Worm (Caenorhabditis elegans): ENCODE results near the gene VF13D12L.3.

The VF13D12L.3 gene

ce11 chrII:11705787-11706186 lies at the start of gene VF13D12L.3:
VF13D12L.3 (plus strand) TSS chrII:11706009.
- TF ChIP-seq B0336.3 (GFP tag; IDR thresholded peaks at IDR 0.05) (no peak), nfya-1 (tag; optimal IDR thresholded peaks at IDR 0.05; ENCODE audit: borderline replicate concordance, insufficient read depth) (no peak), nhr-90 (tag; optimal IDR thresholded peaks at IDR 0.05) (no peak), hsf-1 (GFP tag; IDR thresholded peaks at IDR 0.05) (0 out of 2 replicates have a peak, but pooled peaks have one; percentile 10), nhr-179 (tag; optimal IDR thresholded peaks at IDR 0.05) (no peak), nhr-80 (tag; optimal IDR thresholded peaks at IDR 0.05) (peak; percentile 60), attf-3 (GFP tag; conservative IDR thresholded peaks at IDR 0.05) (no peak), him-1 (tag; optimal IDR thresholded peaks at IDR 0.05) (no peak), pha-4 (tag; optimal IDR thresholded peaks at IDR 0.05) (no peak), mes-4 (tag; optimal IDR thresholded peaks at IDR 0.05) (no peak), B0035.1 (tag; optimal IDR thresholded peaks at IDR 0.05) (no peak), egrh-3 (GFP tag; IDR thresholded peaks at IDR 0.05) (no peak), ztf-6 (GFP tag; IDR thresholded peaks at IDR 0.05) (no peak)

DNA sequence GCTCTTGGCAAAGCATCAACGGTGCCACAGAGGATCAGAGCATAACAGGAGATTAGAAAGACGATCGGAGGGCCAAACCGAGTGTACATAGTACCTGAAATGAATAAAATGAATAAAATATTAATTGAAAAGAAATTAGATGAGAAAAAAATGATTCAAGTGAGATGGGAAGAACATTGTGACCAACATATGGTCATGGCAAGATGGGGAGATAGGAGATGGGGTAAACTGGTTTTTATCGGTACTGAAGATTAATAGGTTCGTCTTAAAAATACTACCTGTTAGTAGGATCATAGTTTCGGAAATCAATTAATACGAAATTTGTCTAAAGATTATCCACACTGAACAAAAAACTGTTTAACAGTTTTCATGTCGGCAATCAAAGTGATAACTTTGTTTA lies 48.7 kb upstream of the VF13D12L.3 start, which contains the start of gene nep-1:
nep-1 (minus strand) TSS at position 101 of the 400 bp plus-strand sequence.
- TF ChIP-seq nfyb-1 (GFP tag; IDR thresholded peaks at IDR 0.05) (no peak), madf-10 (tag; optimal IDR thresholded peaks at IDR 0.05) (no peak), F22D6.2 (tag; optimal IDR thresholded peaks at IDR 0.05) (no peak), B0261.1 (tag; optimal IDR thresholded peaks at IDR 0.05) (no peak), him-1 (tag; optimal IDR thresholded peaks at IDR 0.05) (no peak), ceh-58 (GFP tag; IDR thresholded peaks at IDR 0.05) (no peak), attf-5 (GFP tag; optimal IDR thresholded peaks at IDR 0.05) (no peak), mel-28 (tag; optimal IDR thresholded peaks at IDR 0.05; ENCODE audit: borderline replicate concordance) (no peak), K12H6.12 (tag; optimal IDR thresholded peaks at IDR 0.05) (no peak), nhr-90 (tag; optimal IDR thresholded peaks at IDR 0.05) (no peak), ekl-4 (GFP tag; IDR thresholded peaks at IDR 0.05) (no peak), hmg-20 (GFP tag; IDR thresholded peaks at IDR 0.05) (no peak), nfya-2 (GFP tag; IDR thresholded peaks at IDR 0.05) (no peak), dpff-1 (tag; optimal IDR thresholded peaks at IDR 0.05) (no peak), ama-1 (optimal IDR thresholded peaks at IDR 0.05) (no peak), ama-1 (GFP tag; optimal IDR thresholded peaks at IDR 0.05) (no peak), ccch-3 (GFP tag; optimal IDR thresholded peaks at IDR 0.05) (no peak), hsf-1 (GFP tag; IDR thresholded peaks at IDR 0.05) (no peak), xnd-1 (tag; optimal IDR thresholded peaks at IDR 0.05) (no peak), B0019.2 (GFP tag; conservative IDR thresholded peaks at IDR 0.05) (no peak)

DNA sequence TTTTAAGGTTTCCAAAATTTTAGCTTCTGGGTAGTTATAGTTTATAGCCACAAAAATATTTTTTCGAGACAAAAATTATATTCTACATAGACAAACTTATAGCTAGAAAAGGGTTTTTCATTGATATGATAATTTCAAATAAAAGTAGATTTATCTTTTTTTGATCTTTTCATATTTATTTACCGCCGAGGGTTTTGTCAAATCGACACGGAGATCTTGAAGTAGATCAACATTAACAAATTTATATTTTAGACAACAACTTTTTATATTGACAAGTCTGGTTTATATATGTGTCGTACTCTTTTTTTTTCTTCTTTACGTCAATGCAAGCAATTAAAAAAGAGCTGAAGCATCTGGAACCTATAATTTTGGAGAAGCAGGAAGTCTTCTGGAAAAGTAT lies 47.0 kb upstream of the VF13D12L.3 start:
- TF ChIP-seq efl-1 (GFP tag; optimal IDR thresholded peaks at IDR 0.05) = peak; percentile 70
- no peak for TF ChIP-seq F57A8.1 (GFP tag; optimal IDR thresholded peaks at IDR 0.05)
- TF ChIP-seq madf-8 (GFP tag; conservative IDR thresholded peaks at IDR 0.05) = peak; percentile 55
- peak; percentile 74 for TF ChIP-seq madf-6 (GFP tag; IDR thresholded peaks at IDR 0.05)

- TF ChIP-seq efl-1 (GFP tag; optimal IDR thresholded peaks at IDR 0.05) = peak; percentile 43
- peak; percentile 36; the same call in 1 of the 2 replicates for TF ChIP-seq hmg-1.2 (GFP tag; IDR thresholded peaks at IDR 0.05)
- TF ChIP-seq Y95B8A.8 (GFP tag; IDR thresholded peaks at IDR 0.05) = no peak
- no peak for TF ChIP-seq ceh-58 (GFP tag; IDR thresholded peaks at IDR 0.05)
- TF ChIP-seq ztf-3 (GFP tag; optimal IDR thresholded peaks at IDR 0.05) = no peak
- TF ChIP-seq Y53G8AR.9 (GFP tag; conservative IDR thresholded peaks at IDR 0.05) = no peak
- no peak for TF ChIP-seq fkh-3 (tag; optimal IDR thresholded peaks at IDR 0.05)
- no peak for TF ChIP-seq ceh-91 (GFP tag; IDR thresholded peaks at IDR 0.05)
- no peak for TF ChIP-seq repo-1 (tag; optimal IDR thresholded peaks at IDR 0.05)
- TF ChIP-seq dpl-1 (GFP tag; optimal IDR thresholded peaks at IDR 0.05) = peak; percentile 56
- TF ChIP-seq aptf-3 (GFP tag; IDR thresholded peaks at IDR 0.05) = no peak
- TF ChIP-seq ztf-18 (tag; optimal IDR thresholded peaks at IDR 0.05) = peak; percentile 95
- TF ChIP-seq nhr-80 (tag; optimal IDR thresholded peaks at IDR 0.05) = peak; percentile 42
- TF ChIP-seq athp-1 (tag; optimal IDR thresholded peaks at IDR 0.05) = no peak
- no peak for TF ChIP-seq mel-28 (tag; optimal IDR thresholded peaks at IDR 0.05; ENCODE audit: borderline replicate concordance)
- TF ChIP-seq sdz-38 (tag; optimal IDR thresholded peaks at IDR 0.05) = no peak
Observed at ce11 chrII:11675877-11676473, 29.8 kb upstream of the VF13D12L.3 start, which contains the start of the genes trr-1 and C47D12.2. trr-1 (minus strand) TSS chrII:11675927. C47D12.2 (plus strand) TSS chrII:11676306.

Data from whole organism, young adult.